Worm (Caenorhabditis elegans) whole organism, midembryonic: Measurements from ENCODE around the gene egg-1.

Experiments used
- cog-1 ChIP-seq: sonication (generic microtip); optimal IDR thresholded peaks from 2 replicates; lab custom pipeline; 2016; ENCODE audit warnings: missing genetic modification characterization, missing compliant biosample characterization
- tab-1 ChIP-seq: fragments of 200-800 bp; sonication (Bioruptor generic); IDR thresholded peaks from 2 replicates; pipeline ENCODE4 v1.3.6; 2022; ENCODE audit warnings: missing genetic modification characterization, missing compliant biosample characterization
- ztf-29 ChIP-seq: fragments of 200-800 bp; sonication (Bioruptor generic); IDR thresholded peaks from 2 replicates; pipeline ENCODE4 v1.3.6; 2022; ENCODE audit warnings: missing genetic modification reagents, missing genetic modification characterization, missing compliant biosample characterization

DNA sequence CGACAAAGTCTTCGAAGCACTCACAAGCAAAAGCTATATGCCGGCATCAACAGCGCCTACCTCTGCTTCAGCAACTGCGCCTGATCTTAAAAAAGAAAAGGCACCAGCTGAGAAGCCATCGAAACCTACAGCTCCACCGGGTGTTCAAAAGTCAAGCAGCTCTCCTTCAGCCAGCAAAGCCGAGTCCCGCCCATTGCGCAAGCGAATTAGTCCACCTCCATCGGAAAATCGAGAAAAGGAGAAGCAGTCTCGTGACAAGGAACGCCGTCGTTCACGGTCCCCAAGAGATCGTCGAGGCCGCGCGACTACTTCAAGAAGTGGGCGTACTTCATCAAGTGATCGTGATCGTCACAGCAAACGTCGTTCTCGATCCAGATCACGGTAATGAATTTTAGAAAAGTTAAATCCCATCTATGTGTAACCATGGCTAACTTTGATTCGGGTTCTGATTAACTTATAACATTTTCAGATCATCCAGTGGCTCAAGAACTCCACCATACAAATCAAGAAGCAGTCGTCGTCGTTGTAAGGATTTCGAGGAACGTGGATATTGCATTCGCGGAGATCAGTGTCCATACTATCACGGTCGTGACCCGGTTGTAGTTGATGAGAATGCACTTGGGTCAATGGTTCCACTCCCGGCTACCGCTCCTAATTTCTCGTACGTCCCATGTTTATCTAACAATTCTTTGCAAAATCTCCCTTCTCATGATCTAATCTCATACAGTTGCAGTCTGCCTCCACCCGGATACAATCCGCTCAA, 15.9 kb upstream of the egg-1 start:
- TF ChIP-seq tab-1: no peak
- TF ChIP-seq ztf-29 (GFP tag; lab: Robert Waterston, UW): no peak
- TF ChIP-seq cog-1 (tag; lab: Kevin White, UChicago): no peak
